Worm (Caenorhabditis elegans): ENCODE data around the gene fbxa-105.

The fbxa-105 gene

ce11 chrV:7395359-7395758 lies 3.5 kb upstream of the fbxa-105 start, which contains the start of gene srx-9:
Gene srx-9, minus strand, starts transcription at chrV:7395459.
- TF ChIP-seq nhr-25 (tag; optimal IDR thresholded peaks at IDR 0.05) (no peak), unc-62 (GFP tag; optimal IDR thresholded peaks at IDR 0.05) (no peak), nhr-12 (tag; optimal IDR thresholded peaks at IDR 0.05) (no peak), ztf-4 (tag; optimal IDR thresholded peaks at IDR 0.05) (no peak), peb-1 (tag; optimal IDR thresholded peaks at IDR 0.05) (no peak), zag-1 (tag; optimal IDR thresholded peaks at IDR 0.05) (no peak), lin-11 (tag; optimal IDR thresholded peaks at IDR 0.05) (no peak), ztf-11 (tag; optimal IDR thresholded peaks at IDR 0.05) (no peak), unc-55 (GFP tag; optimal IDR thresholded peaks at IDR 0.05) (no peak), mab-5 (tag; optimal IDR thresholded peaks at IDR 0.05) (no peak), unc-39 (tag; optimal IDR thresholded peaks at IDR 0.05) (no peak), sma-3 (GFP tag; optimal IDR thresholded peaks at IDR 0.05) (no peak), R02D3.7 (tag; optimal IDR thresholded peaks at IDR 0.05) (no peak), dmd-4 (tag; optimal IDR thresholded peaks at IDR 0.05) (no peak), sem-4 (tag; optimal IDR thresholded peaks at IDR 0.05) (no peak), skn-1 (tag; optimal IDR thresholded peaks at IDR 0.05) (no peak)

DNA sequence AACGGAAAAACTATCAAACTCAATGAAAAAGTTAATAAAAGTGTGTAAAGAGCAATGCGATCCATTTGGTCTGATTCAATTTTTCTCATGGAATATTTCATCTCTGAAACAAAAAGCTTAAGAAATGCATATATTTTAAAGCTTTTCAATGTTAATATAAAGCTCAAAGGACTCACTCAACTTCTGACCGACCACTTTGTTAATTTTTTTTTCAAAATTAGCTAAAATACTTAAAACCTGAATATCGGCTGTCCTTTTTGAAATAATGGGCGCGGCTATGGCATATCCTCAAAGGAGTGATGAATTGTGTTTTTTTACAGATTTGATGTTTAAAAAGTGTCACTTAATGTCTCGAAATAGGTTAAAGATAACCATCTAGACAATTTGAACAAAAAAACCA lies 2.1 kb downstream of the fbxa-105 start, which contains the start of gene C02H6.1:
TSS of gene C02H6.1 (minus strand) at position 101 of the 400 bp plus-strand sequence.
- TF ChIP-seq blmp-1 (tag; optimal IDR thresholded peaks at IDR 0.05; ENCODE audit: insufficient read depth) = no peak
- TF ChIP-seq nhr-77 (tag; optimal IDR thresholded peaks at IDR 0.05) = no peak
- TF ChIP-seq nhr-11 (tag; optimal IDR thresholded peaks at IDR 0.05) = no peak
- no peak for TF ChIP-seq R02D3.7 (tag; optimal IDR thresholded peaks at IDR 0.05)
- no peak for TF ChIP-seq dmd-4 (tag; optimal IDR thresholded peaks at IDR 0.05)
- no peak for TF ChIP-seq crh-2 (tag; optimal IDR thresholded peaks at IDR 0.05)
- TF ChIP-seq C34F6.9 (tag; optimal IDR thresholded peaks at IDR 0.05) = no peak
- no peak for TF ChIP-seq peb-1 (tag; optimal IDR thresholded peaks at IDR 0.05)
- TF ChIP-seq lin-11 (tag; optimal IDR thresholded peaks at IDR 0.05) = no peak
- TF ChIP-seq mbf-1 (tag; optimal IDR thresholded peaks at IDR 0.05) = no peak
- TF ChIP-seq nhr-6 (tag; optimal IDR thresholded peaks at IDR 0.05) = no peak
- no peak for TF ChIP-seq unc-62 (GFP tag; optimal IDR thresholded peaks at IDR 0.05)
- no peak for TF ChIP-seq nhr-10 (tag; optimal IDR thresholded peaks at IDR 0.05)
- no peak for TF ChIP-seq sma-3 (GFP tag; optimal IDR thresholded peaks at IDR 0.05)
- no peak for TF ChIP-seq ztf-1 (GFP tag; conservative IDR thresholded peaks at IDR 0.05)
- no peak for TF ChIP-seq fos-1 (tag; optimal IDR thresholded peaks at IDR 0.05)
- TF ChIP-seq sma-9 (GFP tag; optimal IDR thresholded peaks at IDR 0.05) = no peak
- no peak for TF ChIP-seq sma-9 (tag; optimal IDR thresholded peaks at IDR 0.05)
- no peak for TF ChIP-seq ceh-16 (tag; optimal IDR thresholded peaks at IDR 0.05)
- TF ChIP-seq F13H6.1 (tag; optimal IDR thresholded peaks at IDR 0.05) = no peak

DNA sequence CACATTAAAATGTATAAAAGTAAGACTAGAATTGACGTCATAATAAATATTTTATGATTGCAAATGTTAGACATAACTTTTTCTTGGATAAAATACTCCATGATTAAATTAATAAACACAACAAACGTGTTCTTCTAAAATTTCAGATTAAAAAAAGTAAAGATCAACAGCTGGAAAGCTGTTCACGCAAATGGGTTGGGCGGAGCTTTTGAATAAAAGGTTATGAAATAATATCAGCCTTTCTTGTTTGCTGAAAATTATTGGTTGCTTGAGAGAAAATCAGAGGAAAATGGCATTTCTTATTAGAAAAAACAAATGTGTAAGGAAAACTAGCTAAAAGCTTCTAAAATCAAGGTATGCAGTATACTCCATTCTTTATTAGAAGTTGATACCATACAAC lies 4.1 kb downstream of the fbxa-105 start, which contains the start of gene C02H6.3:
TSS of gene C02H6.3 (minus strand) at position 101 of the 400 bp plus-strand sequence.
- no peak for TF ChIP-seq crh-2 (tag; optimal IDR thresholded peaks at IDR 0.05)
- no peak for TF ChIP-seq C34F6.9 (tag; optimal IDR thresholded peaks at IDR 0.05)
- TF ChIP-seq dmd-4 (tag; optimal IDR thresholded peaks at IDR 0.05) = no peak
- no peak for TF ChIP-seq ceh-82 (tag; optimal IDR thresholded peaks at IDR 0.05)
- TF ChIP-seq lin-11 (tag; optimal IDR thresholded peaks at IDR 0.05) = no peak
- no peak for TF ChIP-seq unc-39 (tag; optimal IDR thresholded peaks at IDR 0.05)
- no peak for TF ChIP-seq egl-27 (tag; optimal IDR thresholded peaks at IDR 0.05)
- no peak for TF ChIP-seq sem-4 (tag; optimal IDR thresholded peaks at IDR 0.05)

- TF ChIP-seq unc-39 (tag; optimal IDR thresholded peaks at IDR 0.05) = no peak
- TF ChIP-seq aly-2 (tag; optimal IDR thresholded peaks at IDR 0.05) = no peak
- TF ChIP-seq ztf-1 (GFP tag; conservative IDR thresholded peaks at IDR 0.05) = no peak
- TF ChIP-seq ama-1 (optimal IDR thresholded peaks at IDR 0.05) = no peak
- no peak for TF ChIP-seq nhr-21 (tag; optimal IDR thresholded peaks at IDR 0.05)
- TF ChIP-seq unc-55 (GFP tag; optimal IDR thresholded peaks at IDR 0.05) = peak; percentile 6
- peak; percentile 2 for TF ChIP-seq fos-1 (tag; optimal IDR thresholded peaks at IDR 0.05)
Observed at ce11 chrV:7386052-7386573, 5.7 kb downstream of the fbxa-105 start, which contains the start of gene srp-6. Gene srp-6, minus strand, starts transcription at chrV:7386102.

DNA sequence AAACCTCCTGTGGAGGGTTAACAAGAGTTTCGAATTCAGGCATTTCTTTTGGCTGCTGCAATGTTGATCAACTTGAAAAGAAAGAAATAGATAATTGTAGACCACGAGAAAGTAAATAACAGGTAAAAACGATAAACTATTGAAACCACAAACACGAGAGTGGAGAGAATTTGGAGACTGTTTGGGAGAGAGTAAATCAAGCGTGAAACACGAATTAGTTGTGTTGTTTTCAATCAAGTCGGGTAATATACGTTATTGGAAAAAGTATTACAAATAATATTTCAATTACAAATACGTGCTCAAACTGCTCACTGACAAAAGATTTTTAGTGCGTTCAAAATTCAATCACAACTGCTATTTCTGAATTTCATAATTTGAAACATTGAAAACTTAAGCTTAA lies 10.8 kb downstream of the fbxa-105 start, which contains the start of gene C03G6.17:
TSS of gene C03G6.17 (minus strand) at position 101 of the 400 bp plus-strand sequence.
- TF ChIP-seq ZK546.5 (tag; optimal IDR thresholded peaks at IDR 0.05) (no peak), nhr-21 (tag; optimal IDR thresholded peaks at IDR 0.05) (no peak), ztf-11 (tag; optimal IDR thresholded peaks at IDR 0.05) (no peak), dmd-4 (tag; optimal IDR thresholded peaks at IDR 0.05) (no peak), mbf-1 (tag; optimal IDR thresholded peaks at IDR 0.05) (no peak), ceh-82 (tag; optimal IDR thresholded peaks at IDR 0.05) (no peak), nhr-77 (tag; optimal IDR thresholded peaks at IDR 0.05) (no peak), sma-3 (GFP tag; optimal IDR thresholded peaks at IDR 0.05) (no peak), ama-1 (optimal IDR thresholded peaks at IDR 0.05) (no peak), snpc-4 (tag; optimal IDR thresholded peaks at IDR 0.05) (no peak)
